Fruit fly (Drosophila melanogaster): ENCODE results near the gene CG13059.

CG13059 gene

dm6 chr3L:16349686-16350085, 26.2 kb downstream of the CG13059 start:
- no peak for TF ChIP-seq cic (GFP tag; optimal IDR thresholded peaks at IDR 0.05)
- TF ChIP-seq Clk (GFP tag; optimal IDR thresholded peaks at IDR 0.05): no peak
- TF ChIP-seq CG1620 (GFP tag; optimal IDR thresholded peaks at IDR 0.05): no peak
- no peak for TF ChIP-seq cnc (optimal IDR thresholded peaks at IDR 0.05)
- TF ChIP-seq CG14711 (tag; optimal IDR thresholded peaks at IDR 0.05): no peak
- no peak for TF ChIP-seq toe (GFP tag; optimal IDR thresholded peaks at IDR 0.05)
- no peak for TF ChIP-seq CG5204 (GFP tag; optimal IDR thresholded peaks at IDR 0.05)
- TF ChIP-seq CG12768 (GFP tag; optimal IDR thresholded peaks at IDR 0.05): no peak
- TF ChIP-seq ovo (GFP tag; optimal IDR thresholded peaks at IDR 0.05): no peak
- no peak for TF ChIP-seq kay (GFP tag; ENCODE audit: borderline replicate concordance)
- no peak for TF ChIP-seq CG11617 (GFP tag; optimal IDR thresholded peaks at IDR 0.05)
- TF ChIP-seq CG7045 (GFP tag; optimal IDR thresholded peaks at IDR 0.05): no peak

dm6 chr3L:16351770-16352429, 28.4 kb downstream of the CG13059 start, which contains the start of the genes Golgin104 and Tcs3:
Golgin104 (minus strand) TSS chr3L:16351951.
Tcs3 (plus strand) TSS chr3L:16351991.
- TF ChIP-seq bab1 (GFP tag; optimal IDR thresholded peaks at IDR 0.05) (peak; percentile 57), tj (GFP tag; optimal IDR thresholded peaks at IDR 0.05) (no peak), CG5204 (GFP tag; optimal IDR thresholded peaks at IDR 0.05) (no peak), CG11617 (GFP tag; optimal IDR thresholded peaks at IDR 0.05) (no peak), toe (GFP tag; optimal IDR thresholded peaks at IDR 0.05) (no peak), pad (GFP tag; optimal IDR thresholded peaks at IDR 0.05) (no peak), kay (GFP tag; ENCODE audit: borderline replicate concordance) (no peak), cic (GFP tag; optimal IDR thresholded peaks at IDR 0.05) (no peak)

- TF ChIP-seq cnc (optimal IDR thresholded peaks at IDR 0.05) (no peak), Clk (GFP tag; optimal IDR thresholded peaks at IDR 0.05) (no peak), CG5204 (GFP tag; optimal IDR thresholded peaks at IDR 0.05) (no peak), Hr96 (GFP tag; optimal IDR thresholded peaks at IDR 0.05) (no peak), tj (GFP tag; optimal IDR thresholded peaks at IDR 0.05) (no peak), pad (GFP tag; optimal IDR thresholded peaks at IDR 0.05) (no peak), CG11617 (GFP tag; optimal IDR thresholded peaks at IDR 0.05) (no peak), CG12768 (GFP tag; optimal IDR thresholded peaks at IDR 0.05) (no peak), bab1 (GFP tag; optimal IDR thresholded peaks at IDR 0.05) (no peak), CG33017 (tag; optimal IDR thresholded peaks at IDR 0.05) (no peak), toe (GFP tag; optimal IDR thresholded peaks at IDR 0.05) (no peak), Crg-1 (GFP tag; optimal IDR thresholded peaks at IDR 0.05) (no peak), cic (GFP tag; optimal IDR thresholded peaks at IDR 0.05) (no peak)
Observed at dm6 chr3L:16354197-16354596, 30.7 kb downstream of the CG13059 start, which contains the start of gene Pdh. Pdh (minus strand) TSS chr3L:16354297.

dm6 chr3L:16356171-16356765, 32.8 kb downstream of the CG13059 start:
- peak; percentile 18 for TF ChIP-seq CG12768 (GFP tag; optimal IDR thresholded peaks at IDR 0.05)
- TF ChIP-seq CG7045 (GFP tag; optimal IDR thresholded peaks at IDR 0.05): no peak
- TF ChIP-seq CG11617 (GFP tag; optimal IDR thresholded peaks at IDR 0.05): no peak
- peak; percentile 88 for TF ChIP-seq kay (GFP tag; ENCODE audit: borderline replicate concordance)
- no peak for TF ChIP-seq Clk (GFP tag; optimal IDR thresholded peaks at IDR 0.05)
- peak; percentile 13 for TF ChIP-seq CG7101 (tag; optimal IDR thresholded peaks at IDR 0.05)
- no peak for TF ChIP-seq bab1 (GFP tag; optimal IDR thresholded peaks at IDR 0.05)
- no peak for TF ChIP-seq cic (GFP tag; optimal IDR thresholded peaks at IDR 0.05)
- no peak for TF ChIP-seq Hr96 (GFP tag; optimal IDR thresholded peaks at IDR 0.05)
- TF ChIP-seq CG33017 (tag; optimal IDR thresholded peaks at IDR 0.05): peak; percentile 7
- TF ChIP-seq tj (GFP tag; optimal IDR thresholded peaks at IDR 0.05): no peak
- TF ChIP-seq toe (GFP tag; optimal IDR thresholded peaks at IDR 0.05): no peak
- no peak for TF ChIP-seq cnc (optimal IDR thresholded peaks at IDR 0.05)
- TF ChIP-seq pad (GFP tag; optimal IDR thresholded peaks at IDR 0.05): no peak
- no peak for TF ChIP-seq Crg-1 (GFP tag; optimal IDR thresholded peaks at IDR 0.05)
- TF ChIP-seq CG1620 (GFP tag; optimal IDR thresholded peaks at IDR 0.05): no peak
- no peak for TF ChIP-seq ovo (GFP tag; optimal IDR thresholded peaks at IDR 0.05)
- peak; percentile 14 for TF ChIP-seq Mnt (GFP tag; optimal IDR thresholded peaks at IDR 0.05)
- no peak for TF ChIP-seq CG14711 (tag; optimal IDR thresholded peaks at IDR 0.05)
- no peak for TF ChIP-seq CG5204 (GFP tag; optimal IDR thresholded peaks at IDR 0.05)

- TF ChIP-seq ovo (GFP tag; optimal IDR thresholded peaks at IDR 0.05) (no peak), CG7045 (GFP tag; optimal IDR thresholded peaks at IDR 0.05) (no peak), CG11617 (GFP tag; optimal IDR thresholded peaks at IDR 0.05) (no peak), toe (GFP tag; optimal IDR thresholded peaks at IDR 0.05) (no peak), Mnt (GFP tag; optimal IDR thresholded peaks at IDR 0.05) (no peak), CG1620 (GFP tag; optimal IDR thresholded peaks at IDR 0.05) (no peak), CG33017 (tag; optimal IDR thresholded peaks at IDR 0.05) (no peak), Hr96 (GFP tag; optimal IDR thresholded peaks at IDR 0.05) (no peak), bab1 (GFP tag; optimal IDR thresholded peaks at IDR 0.05) (no peak), CG7101 (tag; optimal IDR thresholded peaks at IDR 0.05) (no peak), tj (GFP tag; optimal IDR thresholded peaks at IDR 0.05) (no peak), CG12768 (GFP tag; optimal IDR thresholded peaks at IDR 0.05) (no peak), CG5204 (GFP tag; optimal IDR thresholded peaks at IDR 0.05) (no peak), Crg-1 (GFP tag; optimal IDR thresholded peaks at IDR 0.05) (no peak)
Observed at dm6 chr3L:16357187-16357728, 33.8 kb downstream of the CG13059 start.

dm6 chr3L:16357860-16358259, 34.4 kb downstream of the CG13059 start:
- no peak for TF ChIP-seq kay (GFP tag; ENCODE audit: borderline replicate concordance)
- TF ChIP-seq CG5204 (GFP tag; optimal IDR thresholded peaks at IDR 0.05): no peak
- no peak for TF ChIP-seq ovo (GFP tag; optimal IDR thresholded peaks at IDR 0.05)
- no peak for TF ChIP-seq CG11617 (GFP tag; optimal IDR thresholded peaks at IDR 0.05)
- no peak for TF ChIP-seq CG14711 (tag; optimal IDR thresholded peaks at IDR 0.05)
- no peak for TF ChIP-seq Hr96 (GFP tag; optimal IDR thresholded peaks at IDR 0.05)
- TF ChIP-seq CG7101 (tag; optimal IDR thresholded peaks at IDR 0.05): no peak
- no peak for TF ChIP-seq CG1620 (GFP tag; optimal IDR thresholded peaks at IDR 0.05)
- no peak for TF ChIP-seq Crg-1 (GFP tag; optimal IDR thresholded peaks at IDR 0.05)
- no peak for TF ChIP-seq CG7045 (GFP tag; optimal IDR thresholded peaks at IDR 0.05)
- no peak for TF ChIP-seq CG12768 (GFP tag; optimal IDR thresholded peaks at IDR 0.05)
- no peak for TF ChIP-seq Mnt (GFP tag; optimal IDR thresholded peaks at IDR 0.05)
